Fruit fly (Drosophila melanogaster) whole organism, embryonic: Measurements from ENCODE around the gene lectin-24Db.

Experiments used
- Atf3 ChIP-seq: fragments of 200-800 bp; sonication (Bioruptor generic); optimal IDR thresholded peaks from 3 replicates; lab custom pipeline; 2016; ENCODE audit warnings: missing biosample characterization, missing genetic modification characterization
- Bteb2 ChIP-seq: fragments of 200-800 bp; sonication (Bioruptor generic); optimal IDR thresholded peaks from 2 replicates; lab custom pipeline; 2016; ENCODE audit warnings: missing biosample characterization, missing genetic modification characterization
- CG10462 ChIP-seq: fragments of 200-800 bp; sonication (Bioruptor generic); optimal IDR thresholded peaks from 2 replicates; lab custom pipeline; 2016; ENCODE audit warnings: missing biosample characterization, missing genetic modification characterization
- CG10959 ChIP-seq: fragments of 200-800 bp; sonication (Bioruptor generic); IDR thresholded peaks from 2 replicates; pipeline ENCODE4 v1.3.6; 2022; ENCODE audit warnings: missing biosample characterization, missing genetic modification characterization
- CG12769 ChIP-seq: fragments of 200-800 bp; sonication (Bioruptor generic); optimal IDR thresholded peaks from 2 replicates; lab custom pipeline; 2019; ENCODE audit warnings: missing biosample characterization, mild to moderate bottlenecking, missing genetic modification characterization, moderate library complexity
- CG13123 ChIP-seq: fragments of 200-800 bp; sonication (Bioruptor generic); optimal IDR thresholded peaks from 2 replicates; lab custom pipeline; 2016; ENCODE audit warnings: missing biosample characterization, missing genetic modification characterization
- CG13296 ChIP-seq: fragments of 200-800 bp; sonication (Bioruptor generic); optimal IDR thresholded peaks from 3 replicates; lab custom pipeline; 2018; ENCODE audit warnings: missing biosample characterization, mild to moderate bottlenecking, missing genetic modification characterization
- CG17186 ChIP-seq: fragments of 200-800 bp; sonication (Bioruptor generic); optimal IDR thresholded peaks from 3 replicates; lab custom pipeline; 2017; ENCODE audit warnings: missing biosample characterization, missing genetic modification reagents, missing genetic modification characterization
- CG17359 ChIP-seq: fragments of 200-800 bp; sonication (Bioruptor generic); optimal IDR thresholded peaks from 3 replicates; lab custom pipeline; 2018; ENCODE audit warnings: missing biosample characterization, mild to moderate bottlenecking, missing genetic modification characterization, moderate library complexity
- CG18599 ChIP-seq: fragments of 200-800 bp; sonication (Bioruptor generic); optimal IDR thresholded peaks from 3 replicates; lab custom pipeline; 2017; ENCODE audit warnings: missing biosample characterization, missing genetic modification characterization, mild to moderate bottlenecking, moderate library complexity, missing genetic modification reagents
- CG3163 ChIP-seq: fragments of 200-800 bp; sonication (Bioruptor generic); optimal IDR thresholded peaks from 3 replicates; lab custom pipeline; 2016; ENCODE audit warnings: missing biosample characterization, missing genetic modification characterization
- CG33213 ChIP-seq: fragments of 200-800 bp; sonication (Bioruptor generic); optimal IDR thresholded peaks from 3 replicates; lab custom pipeline; 2016; ENCODE audit warnings: missing biosample characterization, missing genetic modification characterization
- CG34422 ChIP-seq: fragments of 200-800 bp; sonication (Bioruptor generic); IDR thresholded peaks from 3 replicates; pipeline ENCODE4 v1.3.6; 2022; ENCODE audit warnings: missing biosample characterization, missing genetic modification characterization
- CG3838 ChIP-seq: fragments of 200-800 bp; sonication (Bioruptor generic); optimal IDR thresholded peaks from 3 replicates; lab custom pipeline; 2016; ENCODE audit warnings: missing biosample characterization, missing genetic modification characterization
- CG4617 ChIP-seq: fragments of 200-800 bp; sonication (Bioruptor generic); optimal IDR thresholded peaks from 3 replicates; lab custom pipeline; 2016; ENCODE audit warnings: missing biosample characterization, missing genetic modification characterization, borderline replicate concordance
- CG7271 ChIP-seq: fragments of 200-800 bp; sonication (Bioruptor generic); optimal IDR thresholded peaks from 2 replicates; lab custom pipeline; 2018; ENCODE audit warnings: missing biosample characterization, mild to moderate bottlenecking, missing genetic modification characterization, moderate library complexity
- CG8281 ChIP-seq: fragments of 200-800 bp; sonication (Bioruptor generic); optimal IDR thresholded peaks from 2 replicates; lab custom pipeline; 2018; ENCODE audit warnings: missing biosample characterization, mild to moderate bottlenecking, missing genetic modification characterization, moderate library complexity
- CG8924 ChIP-seq: fragments of 200-800 bp; optimal IDR thresholded peaks from 3 replicates; lab custom pipeline; 2019; ENCODE audit warnings: missing biosample characterization, mild to moderate bottlenecking, missing genetic modification characterization, moderate library complexity
- D19B ChIP-seq: fragments of 200-800 bp; sonication (Bioruptor generic); optimal IDR thresholded peaks from 2 replicates; lab custom pipeline; 2017; ENCODE audit warnings: missing biosample characterization, mild to moderate bottlenecking, missing genetic modification characterization
- Dek ChIP-seq: fragments of 200-800 bp; sonication (Bioruptor generic); optimal IDR thresholded peaks from 3 replicates; lab custom pipeline; 2019; ENCODE audit warnings: missing biosample characterization, mild to moderate bottlenecking, missing genetic modification characterization, moderate library complexity
- E2f2 ChIP-seq: fragments of 200-800 bp; sonication (Bioruptor generic); IDR thresholded peaks from 2 replicates; pipeline ENCODE4 v1.3.6; 2022; ENCODE audit warnings: missing biosample characterization, missing genetic modification characterization
- Eip74EF ChIP-seq, 2 experiments: fragments of 200-800 bp in 1 of 2; fragments of >200 bp in 1 of 2; sonication (Bioruptor generic) in 1 of 2; optimal IDR thresholded peaks; 2 replicates each; lab custom pipeline; 2017 to 2019; ENCODE audit warnings: missing biosample characterization in 2 of 2, missing genetic modification characterization in 2 of 2, mild to moderate bottlenecking in 1 of 2, moderate library complexity in 1 of 2
- Mrtf ChIP-seq: fragments of 200-800 bp; sonication (Bioruptor generic); IDR thresholded peaks from 3 replicates; pipeline ENCODE4 v1.3.6; 2022; ENCODE audit warnings: missing biosample characterization, missing genetic modification characterization
- NC2α ChIP-seq: fragments of 200-800 bp; sonication (Bioruptor generic); optimal IDR thresholded peaks from 2 replicates; lab custom pipeline; 2016; ENCODE audit warnings: missing biosample characterization, missing genetic modification characterization
- Nf-YA ChIP-seq: fragments of 200-800 bp; sonication (Bioruptor generic); IDR thresholded peaks from 2 replicates; pipeline ENCODE4 v1.3.6; 2022; ENCODE audit warnings: missing biosample characterization, missing genetic modification characterization
- Ravus ChIP-seq: fragments of 200-800 bp; sonication (Bioruptor generic); IDR thresholded peaks from 2 replicates; pipeline ENCODE4 v1.3.6; 2022; ENCODE audit warnings: missing biosample characterization, missing genetic modification characterization
- Sry-δ ChIP-seq: fragments of 200-800 bp; sonication (Bioruptor generic); optimal IDR thresholded peaks from 2 replicates; lab custom pipeline; 2016; ENCODE audit warnings: missing biosample characterization, missing genetic modification characterization
- Taf1 ChIP-seq: fragments of 200-800 bp; sonication (Bioruptor generic); IDR thresholded peaks from 2 replicates; pipeline ENCODE4 v1.3.6; 2022; ENCODE audit warnings: missing biosample characterization, missing genetic modification characterization
- abd-A ChIP-seq: fragments of 200-800 bp; sonication (Bioruptor generic); optimal IDR thresholded peaks from 3 replicates; lab custom pipeline; 2019; ENCODE audit warnings: missing biosample characterization, mild to moderate bottlenecking, missing genetic modification characterization, moderate library complexity
- ac ChIP-seq: fragments of 200-800 bp; sonication (Bioruptor generic); optimal IDR thresholded peaks from 3 replicates; lab custom pipeline; 2017; ENCODE audit warnings: missing biosample characterization, mild to moderate bottlenecking, missing genetic modification characterization
- bsh ChIP-seq, 2 experiments: fragments of 200-800 bp; sonication (Bioruptor generic); optimal IDR thresholded peaks; 2 replicates each; lab custom pipeline; 2017 to 2018; ENCODE audit warnings: mild to moderate bottlenecking in 2 of 2, missing biosample characterization in 2 of 2, missing genetic modification characterization in 2 of 2, moderate library complexity in 1 of 2
- chif ChIP-seq, 2 experiments: fragments of 200-800 bp; sonication (Bioruptor generic); optimal IDR thresholded peaks; 3 replicates each; lab custom pipeline; 2016; ENCODE audit warnings: missing biosample characterization in 2 of 2, missing genetic modification characterization in 2 of 2
- chinmo ChIP-seq: fragments of 200-800 bp; sonication (Bioruptor generic); IDR thresholded peaks from 4 replicates; pipeline ENCODE4 v1.3.6; 2022; ENCODE audit warnings: missing biosample characterization, missing genetic modification characterization; ENCODE audit not compliant: partially characterized antibody
- crp ChIP-seq, 2 experiments: fragments of 200-800 bp; sonication (Bioruptor generic); optimal IDR thresholded peaks; 2 replicates in 1 of 2; 3 replicates in 1 of 2; lab custom pipeline; 2017; ENCODE audit warnings: missing biosample characterization in 2 of 2, missing genetic modification characterization in 2 of 2, mild to moderate bottlenecking in 1 of 2, moderate library complexity in 1 of 2
- fd96Cb ChIP-seq: fragments of 200-800 bp; sonication (Bioruptor generic); optimal IDR thresholded peaks from 2 replicates; lab custom pipeline; 2018; ENCODE audit warnings: missing biosample characterization, mild to moderate bottlenecking, missing genetic modification characterization, moderate library complexity
- gro ChIP-seq: fragments of 200-800 bp; sonication (Bioruptor generic); optimal IDR thresholded peaks from 2 replicates; lab custom pipeline; 2016; ENCODE audit warnings: missing biosample characterization, missing genetic modification characterization
- kni ChIP-seq: fragments of 200-800 bp; sonication (Bioruptor generic); optimal IDR thresholded peaks from 3 replicates; lab custom pipeline; 2017; ENCODE audit warnings: mild to moderate bottlenecking, missing biosample characterization, missing genetic modification reagents, missing genetic modification characterization
- nau ChIP-seq: fragments of 200-800 bp; sonication (Bioruptor generic); optimal IDR thresholded peaks from 3 replicates; lab custom pipeline; 2017; ENCODE audit warnings: missing biosample characterization, mild to moderate bottlenecking, missing genetic modification characterization, missing genetic modification reagents
- pan ChIP-seq, 4 experiments: fragments of >200 bp in 3 of 4; fragments of 200-800 bp in 1 of 4; sonication (Bioruptor generic) in 1 of 4; optimal IDR thresholded peaks in 3 of 4; IDR thresholded peaks in 1 of 4; 2 replicates each; pipeline versions ENCODE4 v1.3.6 to Lab custom; 2017 to 2022; ENCODE audit warnings: missing biosample characterization in 2 of 4, missing genetic modification characterization in 2 of 4, mixed read lengths in 1 of 4
- pzg ChIP-seq: fragments of 200-800 bp; sonication (Bioruptor generic); optimal IDR thresholded peaks from 3 replicates; lab custom pipeline; 2018; ENCODE audit warnings: missing biosample characterization, mild to moderate bottlenecking, missing genetic modification characterization, moderate library complexity
- repo ChIP-seq: fragments of 200-800 bp; sonication (Bioruptor generic); optimal IDR thresholded peaks from 2 replicates; lab custom pipeline; 2016; ENCODE audit warnings: missing biosample characterization, missing genetic modification characterization
- so ChIP-seq: fragments of 200-800 bp; sonication (Bioruptor generic); IDR thresholded peaks from 3 replicates; pipeline ENCODE4 v1.3.6; 2022; ENCODE audit warnings: missing biosample characterization, missing genetic modification characterization
- sug ChIP-seq: fragments of 200-800 bp; optimal IDR thresholded peaks from 2 replicates; lab custom pipeline; 2019; ENCODE audit warnings: missing biosample characterization, mild to moderate bottlenecking, missing genetic modification characterization, moderate library complexity
- trh ChIP-seq: fragments of 200-800 bp; sonication (Bioruptor generic); optimal IDR thresholded peaks from 2 replicates; lab custom pipeline; 2016; ENCODE audit warnings: missing biosample characterization, missing genetic modification characterization
- unc-4 ChIP-seq: fragments of 200-800 bp; sonication (Bioruptor generic); IDR thresholded peaks from 2 replicates; pipeline ENCODE4 v1.3.6; 2022; ENCODE audit warnings: missing biosample characterization, missing genetic modification characterization; ENCODE audit not compliant: partially characterized antibody
- unpg ChIP-seq: fragments of 200-800 bp; sonication (Bioruptor generic); optimal IDR thresholded peaks from 3 replicates; lab custom pipeline; 2018; ENCODE audit warnings: missing biosample characterization, mild to moderate bottlenecking, missing genetic modification characterization, moderate library complexity
- vnd ChIP-seq: fragments of 200-800 bp; sonication (Bioruptor generic); IDR thresholded peaks from 3 replicates; pipeline ENCODE4 v1.3.6; 2022; ENCODE audit warnings: missing biosample characterization, missing genetic modification characterization; ENCODE audit not compliant: partially characterized antibody
- zfh2 ChIP-seq: fragments of 200-800 bp; sonication (Bioruptor generic); optimal IDR thresholded peaks from 2 replicates; lab custom pipeline; 2016; ENCODE audit warnings: missing biosample characterization, missing genetic modification characterization

The lectin-24Db gene

dm6 chr2L:4197143-4197912 lies 9.4 kb downstream of the lectin-24Db start (continued):
- TF ChIP-seq abd-A (tag; lab: Kevin White, UChicago) (no peak), ac (GFP tag; lab: Kevin White, UChicago) (no peak), Ravus (no peak), fd96Cb (tag; lab: Kevin White, UChicago) (no peak), bsh (GFP tag; optimal IDR thresholded peaks at IDR 0.05; lab: Kevin White, UChicago) (peak in 1 of 2 experiments; percentile 41), unc-4 (peak; percentile 27; the same call in 1 of the 2 replicates), CG10959 (no peak), CG13296 (GFP tag; lab: Kevin White, UChicago) (no peak), so (GFP tag; lab: Robert Waterston, UW) (no peak), NC2α (GFP tag; lab: Kevin White, UChicago) (no peak), Taf1 (GFP tag; lab: Robert Waterston, UW) (no peak), unpg (GFP tag; lab: Kevin White, UChicago) (no peak), pan (optimal IDR thresholded peaks at IDR 0.05; lab: Kevin White, UChicago) (no peak), pan (GFP tag; optimal IDR thresholded peaks at IDR 0.05 in 1 of 2, IDR thresholded peaks at IDR 0.05 in 1 of 2) (no peak), Mrtf (GFP tag; lab: Robert Waterston, UW) (no peak), Bteb2 (GFP tag; lab: Kevin White, UChicago) (no peak), CG18599 (GFP tag; lab: Kevin White, UChicago) (peak; percentile 20), Atf3 (no peak), CG7271 (tag; lab: Kevin White, UChicago) (no peak), CG34422 (GFP tag; lab: Robert Waterston, UW) (no peak), crp (GFP tag; optimal IDR thresholded peaks at IDR 0.05; lab: Kevin White, UChicago) (no peak), nau (no peak), CG3838 (GFP tag; lab: Kevin White, UChicago) (no peak), CG8281 (tag; lab: Kevin White, UChicago) (no peak), Nf-YA (no peak), vnd (GFP tag; lab: Robert Waterston, UW) (no peak), Eip74EF (GFP tag; optimal IDR thresholded peaks at IDR 0.05; lab: Kevin White, UChicago) (no peak), repo (GFP tag; lab: Kevin White, UChicago) (no peak), trh (no peak), zfh2 (GFP tag; lab: Kevin White, UChicago) (no peak), CG33213 (GFP tag; lab: Kevin White, UChicago) (no peak), sug (tag; lab: Kevin White, UChicago) (peak; percentile 87), Sry-δ (no peak), CG17186 (GFP tag; lab: Kevin White, UChicago) (no peak), kni (peak; percentile 18), CG12769 (tag; lab: Kevin White, UChicago) (no peak), gro (GFP tag; lab: Kevin White, UChicago) (no peak), chinmo (peak; percentile 94; the same call in 2 of the 4 replicates), D19B (no peak), CG10462 (GFP tag; lab: Kevin White, UChicago) (no peak), chif (GFP tag; optimal IDR thresholded peaks at IDR 0.05; lab: Kevin White, UChicago) (no peak), E2f2 (GFP tag; lab: Robert Waterston, UW) (no peak), CG17359 (no peak), Dek (no peak), pzg (no peak), CG4617 (GFP tag; lab: Kevin White, UChicago) (no peak), CG3163 (GFP tag; lab: Kevin White, UChicago) (no peak), CG13123 (GFP tag; lab: Kevin White, UChicago) (no peak), CG8924 (no peak)
